Worm (Caenorhabditis elegans): ENCODE measurements around the gene mtm-6.
A peak's percentile ranks its signal among the peaks of the same experiment; 100 is the strongest.

Gene mtm-6

ce11 chrIII:13346785-13347184, at the start of gene mtm-6:
mtm-6 (plus strand) TSS chrIII:13347085.
- TF ChIP-seq atf-7 (tag; optimal IDR thresholded peaks at IDR 0.05) (peak; percentile 27), B0336.3 (GFP tag; IDR thresholded peaks at IDR 0.05) (peak; percentile 43; the same call in 1 of the 2 replicates), attf-5 (GFP tag; optimal IDR thresholded peaks at IDR 0.05) (peak; percentile 9), egrh-3 (GFP tag; IDR thresholded peaks at IDR 0.05) (peak; percentile 40; the same call in 1 of the 2 replicates), tbp1 (GFP tag; optimal IDR thresholded peaks at IDR 0.05) (peak; percentile 6), tlf-1 (GFP tag; optimal IDR thresholded peaks at IDR 0.05) (peak; percentile 41), F23B12.7 (tag; optimal IDR thresholded peaks at IDR 0.05; ENCODE audit: insufficient read depth) (no peak), repo-1 (tag; optimal IDR thresholded peaks at IDR 0.05) (no peak), ztf-26 (tag; optimal IDR thresholded peaks at IDR 0.05) (no peak), cebp-1 (GFP tag; IDR thresholded peaks at IDR 0.05) (no peak), cebp-1 (tag; optimal IDR thresholded peaks at IDR 0.05) (peak; percentile 43), fkh-3 (tag; optimal IDR thresholded peaks at IDR 0.05) (peak; percentile 49), ztf-28 (GFP tag; IDR thresholded peaks at IDR 0.05) (no peak), athp-1 (tag; optimal IDR thresholded peaks at IDR 0.05) (peak; percentile 25), F57A8.1 (GFP tag; optimal IDR thresholded peaks at IDR 0.05) (no peak), dox-1 (GFP tag; IDR thresholded peaks at IDR 0.05) (peak; percentile 35; the same call in 1 of the 2 replicates)

- TF ChIP-seq repo-1 (tag; optimal IDR thresholded peaks at IDR 0.05) (peak; percentile 58), tlf-1 (GFP tag; optimal IDR thresholded peaks at IDR 0.05) (peak; percentile 37), nfyb-1 (GFP tag; IDR thresholded peaks at IDR 0.05) (0 out of 2 replicates have a peak, but pooled peaks have one; percentile 6), cebp-1 (GFP tag; IDR thresholded peaks at IDR 0.05) (no peak), cebp-1 (tag; optimal IDR thresholded peaks at IDR 0.05) (peak; percentile 5), snpc-1.3 (tag; optimal IDR thresholded peaks at IDR 0.05; ENCODE audit: insufficient read depth) (peak; percentile 7), dpff-1 (tag; optimal IDR thresholded peaks at IDR 0.05) (peak; percentile 39), madf-8 (GFP tag; conservative IDR thresholded peaks at IDR 0.05) (no peak), unc-62 (GFP tag; optimal IDR thresholded peaks at IDR 0.05) (no peak), nfya-2 (GFP tag; IDR thresholded peaks at IDR 0.05) (0 out of 2 replicates have a peak, but pooled peaks have one; percentile 15), nhr-80 (tag; optimal IDR thresholded peaks at IDR 0.05) (peak; percentile 45)
Observed at ce11 chrIII:13298722-13299431, 48.0 kb upstream of the mtm-6 start, which contains the start of gene pgm-2. pgm-2 (plus strand) TSS chrIII:13299378.

- TF ChIP-seq zfh-2 (GFP tag; conservative IDR thresholded peaks at IDR 0.05), result peak; percentile 69
- no peak for TF ChIP-seq sea-2 (GFP tag; IDR thresholded peaks at IDR 0.05)
Observed at ce11 chrIII:13301983-13302382, 44.9 kb upstream of the mtm-6 start.

- TF ChIP-seq D2030.7 (GFP tag; IDR thresholded peaks at IDR 0.05), result 0 out of 2 replicates have a peak, but pooled peaks have one; percentile 43
- TF ChIP-seq F57A8.1 (GFP tag; optimal IDR thresholded peaks at IDR 0.05), result no peak
- TF ChIP-seq attf-6 (GFP tag; IDR thresholded peaks at IDR 0.05), result peak; percentile 53
- TF ChIP-seq snpc-1.3 (tag; optimal IDR thresholded peaks at IDR 0.05; ENCODE audit: insufficient read depth), result peak; percentile 48
- 0 out of 2 replicates have a peak, but pooled peaks have one; percentile 23 for TF ChIP-seq ztf-25 (GFP tag; IDR thresholded peaks at IDR 0.05)
- TF ChIP-seq tbp1 (GFP tag; optimal IDR thresholded peaks at IDR 0.05), result peak; percentile 6
- TF ChIP-seq hrde-1 (tag; optimal IDR thresholded peaks at IDR 0.05; ENCODE audit: borderline replicate concordance), result peak; percentile 81
- TF ChIP-seq Y53G8AR.9 (GFP tag; conservative IDR thresholded peaks at IDR 0.05), result peak; percentile 67
- TF ChIP-seq lsl-1 (GFP tag; optimal IDR thresholded peaks at IDR 0.05), result peak; percentile 2
- TF ChIP-seq Y95B8A.8 (GFP tag; IDR thresholded peaks at IDR 0.05), result 0 out of 2 replicates have a peak, but pooled peaks have one; percentile 59
- TF ChIP-seq F55B11.4 (tag; optimal IDR thresholded peaks at IDR 0.05; ENCODE audit: borderline replicate concordance, insufficient read depth), result no peak
- peak; percentile 49 for TF ChIP-seq tlf-1 (GFP tag; optimal IDR thresholded peaks at IDR 0.05)
- 0 out of 2 replicates have a peak, but pooled peaks have one; percentile 4 for TF ChIP-seq hmg-1.2 (GFP tag; IDR thresholded peaks at IDR 0.05)
- peak; percentile 14 for TF ChIP-seq him-1 (tag; optimal IDR thresholded peaks at IDR 0.05)
- peak; percentile 12; the same call in 1 of the 2 replicates for TF ChIP-seq madf-6 (GFP tag; IDR thresholded peaks at IDR 0.05)
- 0 out of 2 replicates have a peak, but pooled peaks have one; percentile 7 for TF ChIP-seq F33H1.4 (GFP tag; IDR thresholded peaks at IDR 0.05)
- no peak for TF ChIP-seq F49E8.2 (tag; optimal IDR thresholded peaks at IDR 0.05; ENCODE audit: insufficient read depth)
- TF ChIP-seq dox-1 (GFP tag; IDR thresholded peaks at IDR 0.05), result peak; percentile 9; the same call in 1 of the 2 replicates
- no peak for TF ChIP-seq snpc-1.1 (tag; optimal IDR thresholded peaks at IDR 0.05; ENCODE audit: insufficient read depth)
- TF ChIP-seq ama-1 (optimal IDR thresholded peaks at IDR 0.05), result no peak
- peak in 1 of 2 experiments; percentile 51 for TF ChIP-seq ama-1 (GFP tag; optimal IDR thresholded peaks at IDR 0.05)
Observed at ce11 chrIII:13302578-13302977, 44.3 kb upstream of the mtm-6 start.
